Worm (Caenorhabditis elegans): Measurements from ENCODE around the gene mask-1.
A peak's percentile ranks its signal among the peaks of the same experiment; 100 is the strongest.

mask-1 gene

DNA sequence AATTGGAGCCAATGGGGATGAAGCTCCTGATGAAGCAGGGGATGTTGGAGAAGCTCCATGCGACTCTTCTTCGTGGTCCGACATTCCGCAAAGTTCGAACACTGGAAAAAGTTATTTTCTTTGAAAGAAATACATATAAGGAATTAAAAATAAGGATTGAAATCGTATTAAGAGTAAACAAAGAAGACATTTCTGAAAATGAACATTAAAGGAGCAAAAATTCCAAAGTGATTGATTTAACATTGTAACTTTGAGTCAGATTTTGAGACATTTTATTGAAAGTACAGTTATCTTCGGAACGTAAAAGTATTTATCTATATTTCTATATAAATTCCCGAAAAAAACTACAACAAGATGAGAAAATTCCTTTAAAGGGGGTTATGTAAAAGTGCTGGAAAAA, 49.8 kb downstream of the mask-1 start, which contains the start of gene F13B12.1:
TSS of gene F13B12.1 (minus strand) at position 101 of the 400 bp plus-strand sequence.
- TF ChIP-seq ceh-16 (tag; optimal IDR thresholded peaks at IDR 0.05) (no peak), ceh-82 (tag; optimal IDR thresholded peaks at IDR 0.05) (no peak), zag-1 (tag; optimal IDR thresholded peaks at IDR 0.05) (peak; percentile 25)

ce11 chrIV:10425129-10425528, 50.4 kb downstream of the mask-1 start:
- TF ChIP-seq hmg-11 (tag; optimal IDR thresholded peaks at IDR 0.05) (peak; percentile 69), egl-5 (tag; optimal IDR thresholded peaks at IDR 0.05) (no peak), pha-4 (tag; optimal IDR thresholded peaks at IDR 0.05) (peak; percentile 65), ztf-4 (tag; optimal IDR thresholded peaks at IDR 0.05) (no peak), sea-2 (GFP tag; optimal IDR thresholded peaks at IDR 0.05) (no peak), nhr-43 (tag; optimal IDR thresholded peaks at IDR 0.05; ENCODE audit: poor library complexity, severe bottlenecking) (no peak), nhr-12 (tag; optimal IDR thresholded peaks at IDR 0.05) (no peak), nhr-25 (tag; optimal IDR thresholded peaks at IDR 0.05) (peak; percentile 28), snpc-4 (tag; optimal IDR thresholded peaks at IDR 0.05) (no peak), mdl-1 (tag; optimal IDR thresholded peaks at IDR 0.05) (no peak), nfya-1 (tag; optimal IDR thresholded peaks at IDR 0.05; ENCODE audit: insufficient read depth) (peak; percentile 56), unc-62 (GFP tag; optimal IDR thresholded peaks at IDR 0.05) (no peak), lin-39 (tag; optimal IDR thresholded peaks at IDR 0.05) (no peak), ceh-9 (tag; optimal IDR thresholded peaks at IDR 0.05) (no peak), nhr-67 (tag; optimal IDR thresholded peaks at IDR 0.05) (no peak), lin-15B (tag; optimal IDR thresholded peaks at IDR 0.05) (peak; percentile 25), elt-2 (tag; optimal IDR thresholded peaks at IDR 0.05) (peak; percentile 33)

DNA sequence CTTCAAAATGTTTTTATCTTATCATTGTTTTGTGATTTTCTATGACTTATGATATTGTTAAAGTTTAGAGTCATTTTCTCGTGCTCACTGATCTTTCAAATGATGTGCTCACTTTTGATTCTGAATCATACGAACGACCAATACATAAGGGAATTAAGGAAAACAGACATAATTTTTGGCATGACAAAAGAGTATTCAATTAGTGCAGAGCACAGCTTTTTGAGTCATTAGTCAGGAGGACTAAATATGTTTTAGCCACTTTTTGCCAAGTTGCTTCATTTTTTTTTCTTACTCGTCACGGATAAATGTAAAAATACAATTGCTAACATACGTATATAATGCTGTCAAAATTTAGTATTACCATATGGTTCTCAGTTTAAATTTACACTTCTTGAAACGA, 54.4 kb downstream of the mask-1 start, which contains the start of gene F13B12.2:
TSS of gene F13B12.2 (minus strand) at position 2 of the 400 bp plus-strand sequence.
- peak; percentile 17 for TF ChIP-seq pqm-1 (tag; optimal IDR thresholded peaks at IDR 0.05)
- TF ChIP-seq elt-2 (tag; optimal IDR thresholded peaks at IDR 0.05): peak; percentile 34
- no peak for TF ChIP-seq skn-1 (tag; optimal IDR thresholded peaks at IDR 0.05)

ce11 chrIV:10430507-10430906, 55.8 kb downstream of the mask-1 start:
- TF ChIP-seq ztf-4 (tag; optimal IDR thresholded peaks at IDR 0.05) (no peak), eor-1 (tag; optimal IDR thresholded peaks at IDR 0.05) (no peak), lin-15B (tag; optimal IDR thresholded peaks at IDR 0.05) (no peak), pha-4 (tag; optimal IDR thresholded peaks at IDR 0.05) (no peak), tbx-2 (tag; optimal IDR thresholded peaks at IDR 0.05) (no peak), nhr-28 (tag; optimal IDR thresholded peaks at IDR 0.05) (no peak), nhr-76 (tag; optimal IDR thresholded peaks at IDR 0.05) (no peak), ama-1 (optimal IDR thresholded peaks at IDR 0.05) (no peak), aly-2 (tag; optimal IDR thresholded peaks at IDR 0.05) (no peak), elt-1 (tag; optimal IDR thresholded peaks at IDR 0.05) (no peak), ceh-9 (tag; optimal IDR thresholded peaks at IDR 0.05) (no peak)

- TF ChIP-seq snpc-4 (tag; optimal IDR thresholded peaks at IDR 0.05): no peak
- TF ChIP-seq ceh-9 (tag; optimal IDR thresholded peaks at IDR 0.05): no peak
These were observed 61.7 kb downstream of the mask-1 start, which contains the start of gene ins-1 for ce11 chrIV:10436401-10436800. ins-1 (plus strand) TSS chrIV:10436701.
